Worm (Caenorhabditis elegans) whole organism, L1 larva: Measurements from ENCODE around the gene tir-1.

Experiments
- F16B12.6 ChIP-seq: fragments of 150-350 bp; optimal IDR thresholded peaks from 2 replicates; lab custom pipeline; 2014; ENCODE audit warnings: missing biosample characterization, missing genetic modification characterization
- aha-1 ChIP-seq: fragments of 150-350 bp; optimal IDR thresholded peaks from 2 replicates; lab custom pipeline; 2014; ENCODE audit warnings: missing biosample characterization, missing genetic modification characterization
- alr-1 ChIP-seq: fragments of 200-800 bp; sonication (Bioruptor generic); optimal IDR thresholded peaks from 2 replicates; lab custom pipeline; 2018; ENCODE audit warnings: borderline replicate concordance, mild to moderate bottlenecking, missing genetic modification characterization, missing compliant biosample characterization
- blmp-1 ChIP-seq: fragments of 150-350 bp; optimal IDR thresholded peaks from 2 replicates; lab custom pipeline; 2014; ENCODE audit warnings: missing biosample characterization, missing genetic modification characterization
- ceh-8 ChIP-seq: fragments of 200-800 bp; sonication (Bioruptor generic); optimal IDR thresholded peaks from 2 replicates; lab custom pipeline; 2018; ENCODE audit warnings: mild to moderate bottlenecking, missing genetic modification characterization, moderate library complexity, missing compliant biosample characterization
- ceh-88 ChIP-seq: fragments of 200-800 bp; sonication (Bioruptor generic); IDR thresholded peaks from 2 replicates; pipeline ENCODE4 v1.3.6; 2022; ENCODE audit warnings: missing genetic modification characterization, missing compliant biosample characterization
- dsc-1 ChIP-seq: sonication (generic microtip); optimal IDR thresholded peaks from 2 replicates; lab custom pipeline; 2016; ENCODE audit warnings: mild to moderate bottlenecking, missing genetic modification characterization, missing compliant biosample characterization
- efl-1 ChIP-seq, 4 experiments: fragments of 150-350 bp; optimal IDR thresholded peaks in 3 of 4; peaks in 1 of 4; 1 replicate in 1 of 4; 2 replicates in 3 of 4; lab custom pipeline; 2014; ENCODE audit warnings: missing biosample characterization in 2 of 4, missing genetic modification characterization in 2 of 4, missing genetic modification reagents in 2 of 4
- efl-3 ChIP-seq: fragments of 200-800 bp; sonication (Bioruptor generic); optimal IDR thresholded peaks from 2 replicates; lab custom pipeline; 2018; ENCODE audit warnings: mild to moderate bottlenecking, missing genetic modification characterization, missing compliant biosample characterization
- egl-13 ChIP-seq: sonication (generic microtip); optimal IDR thresholded peaks from 2 replicates; lab custom pipeline; 2016; ENCODE audit warnings: missing genotype, missing genetic modification reagents, missing genetic modification characterization, missing compliant biosample characterization
- egl-27 ChIP-seq, 2 experiments: fragments of 150-350 bp in 1 of 2; sonication (generic microtip); optimal IDR thresholded peaks; 3 replicates each; lab custom pipeline; 2017 to 2018; ENCODE audit warnings: missing biosample characterization in 2 of 2, missing genetic modification characterization in 2 of 2, missing genetic modification reagents in 2 of 2
- fkh-8 ChIP-seq: sonication (generic microtip); optimal IDR thresholded peaks from 2 replicates; lab custom pipeline; 2016; ENCODE audit warnings: mild to moderate bottlenecking, missing genetic modification characterization, missing compliant biosample characterization
- fos-1 ChIP-seq: fragments of 150-350 bp; optimal IDR thresholded peaks from 2 replicates; lab custom pipeline; 2014; ENCODE audit warnings: missing biosample characterization, missing genetic modification characterization
- hlh-17 ChIP-seq: fragments of 200-800 bp; sonication (Bioruptor generic); optimal IDR thresholded peaks from 2 replicates; lab custom pipeline; 2018; ENCODE audit warnings: missing genetic modification characterization, mild to moderate bottlenecking, missing compliant biosample characterization, moderate library complexity, borderline replicate concordance
- hlh-4 ChIP-seq: sonication (generic microtip); optimal IDR thresholded peaks from 2 replicates; lab custom pipeline; 2016; ENCODE audit warnings: mild to moderate bottlenecking, missing genetic modification characterization, missing compliant biosample characterization
- hpl-2 ChIP-seq: fragments of 150-350 bp; optimal IDR thresholded peaks from 2 replicates; lab custom pipeline; 2014; ENCODE audit warnings: missing biosample characterization, missing genetic modification reagents, missing genetic modification characterization
- jun-1 ChIP-seq: fragments of 150-350 bp; optimal IDR thresholded peaks from 2 replicates; lab custom pipeline; 2014; ENCODE audit warnings: missing biosample characterization, missing genetic modification reagents, missing genetic modification characterization
- lin-13 ChIP-seq: fragments of 150-350 bp; optimal IDR thresholded peaks from 2 replicates; lab custom pipeline; 2014; ENCODE audit warnings: missing biosample characterization, missing genetic modification reagents, missing genetic modification characterization
- lin-35 ChIP-seq, 2 experiments: fragments of 150-350 bp; optimal IDR thresholded peaks; 2 replicates each; lab custom pipeline; 2014; ENCODE audit warnings: missing biosample characterization in 2 of 2, missing genetic modification characterization in 2 of 2, missing genetic modification reagents in 2 of 2
- lin-39 ChIP-seq: fragments of 150-350 bp; optimal IDR thresholded peaks from 2 replicates; lab custom pipeline; 2014; ENCODE audit warnings: missing biosample characterization, missing genetic modification reagents, missing genetic modification characterization
- lir-3 ChIP-seq: sonication (generic microtip); optimal IDR thresholded peaks from 2 replicates; lab custom pipeline; 2016; ENCODE audit warnings: mild to moderate bottlenecking, missing genetic modification characterization, moderate library complexity, missing compliant biosample characterization; ENCODE audit not compliant: poor library complexity
- lsy-2 ChIP-seq, 2 experiments: fragments of 150-350 bp; optimal IDR thresholded peaks; 2 replicates each; lab custom pipeline; 2014; ENCODE audit warnings: missing biosample characterization in 2 of 2, missing genetic modification characterization in 2 of 2
- mdl-1 ChIP-seq, 2 experiments: fragments of 150-350 bp; optimal IDR thresholded peaks; 2 replicates each; lab custom pipeline; 2014 to 2017; ENCODE audit warnings: missing biosample characterization in 2 of 2, missing genetic modification characterization in 2 of 2, inconsistent platforms in 1 of 2
- mep-1 ChIP-seq: fragments of 150-350 bp; optimal IDR thresholded peaks from 2 replicates; lab custom pipeline; 2014; ENCODE audit warnings: missing biosample characterization, missing genetic modification characterization
- nhr-12 ChIP-seq: sonication (generic microtip); optimal IDR thresholded peaks from 2 replicates; lab custom pipeline; 2017; ENCODE audit warnings: missing biosample characterization, missing genetic modification characterization
- nhr-19 ChIP-seq: fragments of 200-800 bp; sonication (Bioruptor generic); conservative IDR thresholded peaks from 2 replicates; pipeline ENCODE4 v1.3.6; 2022; ENCODE audit warnings: missing genetic modification characterization, missing compliant biosample characterization
- nhr-47 ChIP-seq: sonication (generic microtip); optimal IDR thresholded peaks from 2 replicates; lab custom pipeline; 2016; ENCODE audit warnings: mild to moderate bottlenecking, missing genetic modification characterization, moderate library complexity, missing compliant biosample characterization
- nhr-71 ChIP-seq: sonication (generic microtip); optimal IDR thresholded peaks from 2 replicates; lab custom pipeline; 2016; ENCODE audit warnings: mild to moderate bottlenecking, missing genetic modification characterization, moderate library complexity, missing compliant biosample characterization
- nhr-76 ChIP-seq: sonication (generic microtip); optimal IDR thresholded peaks from 2 replicates; lab custom pipeline; 2017; ENCODE audit warnings: missing biosample characterization, missing genetic modification characterization
- nhr-90 ChIP-seq: sonication (generic microtip); optimal IDR thresholded peaks from 2 replicates; lab custom pipeline; 2016; ENCODE audit warnings: mild to moderate bottlenecking, missing genetic modification characterization, missing compliant biosample characterization; ENCODE audit not compliant: poor library complexity
- pqm-1 ChIP-seq: sonication (generic microtip); optimal IDR thresholded peaks from 3 replicates; lab custom pipeline; 2017; ENCODE audit warnings: missing biosample characterization, missing genetic modification characterization
- snu-23 ChIP-seq: sonication (generic microtip); optimal IDR thresholded peaks from 2 replicates; lab custom pipeline; 2016; ENCODE audit warnings: missing genetic modification characterization, missing compliant biosample characterization
- sup-37 ChIP-seq: fragments of 200-800 bp; sonication (Bioruptor generic); optimal IDR thresholded peaks from 2 replicates; lab custom pipeline; 2018; ENCODE audit warnings: mild to moderate bottlenecking, missing genetic modification characterization, missing compliant biosample characterization
- tbx-2 ChIP-seq: sonication (generic microtip); optimal IDR thresholded peaks from 2 replicates; lab custom pipeline; 2016; ENCODE audit warnings: missing genetic modification characterization, missing compliant biosample characterization
- unc-30 ChIP-seq: sonication (generic microtip); optimal IDR thresholded peaks from 2 replicates; lab custom pipeline; 2017; ENCODE audit warnings: missing biosample characterization, missing genetic modification characterization
- unc-86 ChIP-seq: sonication (generic microtip); optimal IDR thresholded peaks from 2 replicates; lab custom pipeline; 2016; ENCODE audit warnings: missing genetic modification characterization, missing compliant biosample characterization
- ztf-11 ChIP-seq, 2 experiments: sonication (generic microtip); optimal IDR thresholded peaks; 2 replicates each; lab custom pipeline; 2016 to 2017; ENCODE audit warnings: missing genetic modification characterization in 2 of 2, missing biosample characterization in 1 of 2, missing compliant biosample characterization in 1 of 2
- ztf-4 ChIP-seq: fragments of 150-350 bp; optimal IDR thresholded peaks from 2 replicates; lab custom pipeline; 2014; ENCODE audit warnings: missing biosample characterization, missing genetic modification characterization

Gene tir-1

DNA sequence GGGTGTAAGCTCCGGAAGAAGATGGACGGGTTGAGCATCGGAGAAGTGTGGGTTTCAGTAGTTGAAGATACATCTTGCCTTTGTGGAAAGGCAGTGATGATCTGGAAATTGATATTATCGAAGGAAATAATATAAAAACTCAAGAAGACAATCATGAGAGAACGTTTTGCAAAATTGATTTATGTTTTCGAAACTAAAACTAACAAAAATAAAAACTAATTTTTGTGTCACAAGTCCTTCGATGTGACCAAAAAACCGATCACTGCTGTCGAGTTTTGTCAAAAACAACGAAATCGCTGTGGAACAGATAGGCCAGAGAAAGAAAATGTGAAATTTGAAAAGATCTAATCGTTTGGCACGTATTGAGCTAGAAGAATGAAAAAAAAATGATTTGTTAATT lies 6.1 kb upstream of the tir-1 start, which contains the start of gene mmcm-1:
mmcm-1 (minus strand) TSS at position 101 of the 400 bp plus-strand sequence.
- TF ChIP-seq pqm-1 (tag; lab: Kevin White, UChicago) = no peak
- TF ChIP-seq lir-3 (tag; lab: Kevin White, UChicago) = no peak
- no peak for TF ChIP-seq snu-23 (GFP tag; lab: Kevin White, UChicago)
- TF ChIP-seq tbx-2 (tag; lab: Kevin White, UChicago) = no peak
- TF ChIP-seq mdl-1 (tag; optimal IDR thresholded peaks at IDR 0.05; lab: Kevin White, UChicago) = no peak
- TF ChIP-seq lin-13 (GFP tag; lab: Kevin White, UChicago) = no peak
- no peak for TF ChIP-seq nhr-47 (tag; lab: Kevin White, UChicago)
- no peak for TF ChIP-seq nhr-12 (tag; lab: Kevin White, UChicago)
- TF ChIP-seq egl-27 (tag; optimal IDR thresholded peaks at IDR 0.05; lab: Kevin White, UChicago) = no peak
- TF ChIP-seq fos-1 = no peak
- TF ChIP-seq F16B12.6 (tag; lab: Kevin White, UChicago) = no peak
- no peak for TF ChIP-seq egl-13 (tag; lab: Kevin White, UChicago)
- no peak for TF ChIP-seq mep-1
- TF ChIP-seq, all 84 proteins: peak for 0

ce11 chrIII:3906481-3906880 lies 5.0 kb upstream of the tir-1 start:
- TF ChIP-seq jun-1 (tag; lab: Kevin White, UChicago) (no peak), ztf-11 (tag; optimal IDR thresholded peaks at IDR 0.05; lab: Kevin White, UChicago) (no peak), pqm-1 (tag; lab: Kevin White, UChicago) (no peak), efl-1 (optimal IDR thresholded peaks at IDR 0.05; lab: Kevin White, UChicago) (no peak), efl-1 (GFP tag; optimal IDR thresholded peaks at IDR 0.05 in 1 of 2; lab: Kevin White, UChicago) (no peak), hlh-17 (GFP tag; lab: Kevin White, UChicago) (no peak), unc-30 (no peak), unc-86 (tag; lab: Kevin White, UChicago) (no peak), lin-35 (GFP tag; optimal IDR thresholded peaks at IDR 0.05; lab: Kevin White, UChicago) (no peak), blmp-1 (tag; lab: Kevin White, UChicago) (no peak), nhr-19 (no peak), lsy-2 (tag; optimal IDR thresholded peaks at IDR 0.05; lab: Kevin White, UChicago) (no peak), alr-1 (no peak), efl-3 (no peak), hpl-2 (GFP tag; lab: Kevin White, UChicago) (no peak), sup-37 (GFP tag; lab: Kevin White, UChicago) (no peak)

DNA sequence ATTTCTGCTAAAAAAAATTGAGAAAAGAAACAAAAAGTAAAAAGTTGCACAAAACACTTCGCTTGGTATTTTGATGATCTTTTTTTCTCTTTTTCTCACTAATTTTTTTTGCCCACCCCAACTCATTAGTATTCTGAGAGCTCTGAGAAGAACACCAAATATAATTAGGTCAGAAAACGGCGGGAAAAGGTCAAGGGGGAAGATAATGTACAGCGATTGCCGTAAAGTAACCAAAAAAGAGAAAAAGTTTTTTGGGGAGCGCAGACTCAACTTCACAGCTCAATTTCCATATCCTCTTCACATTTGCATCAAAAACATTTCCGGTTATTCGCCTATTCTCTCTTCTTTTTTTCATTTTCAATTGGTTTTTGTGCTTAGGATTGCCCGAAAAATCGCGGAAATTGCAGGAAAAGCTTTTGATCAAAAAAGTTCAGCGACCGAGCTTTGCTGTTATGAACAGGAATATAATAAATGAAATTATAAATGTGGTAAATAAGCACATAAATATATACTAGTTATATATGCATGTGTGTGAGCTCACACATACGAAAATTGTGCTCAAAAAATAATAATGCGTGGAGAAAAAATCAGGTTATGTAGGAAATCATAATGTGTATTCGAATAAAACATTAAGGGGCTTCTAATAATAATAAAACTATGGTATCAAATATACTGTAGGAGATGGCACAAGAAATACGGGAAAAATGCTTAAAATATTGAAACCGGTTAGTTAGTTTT lies 1.3 kb upstream of the tir-1 start:
- TF ChIP-seq fkh-8 (tag; lab: Kevin White, UChicago) (no peak), efl-1 (optimal IDR thresholded peaks at IDR 0.05; lab: Kevin White, UChicago) (no peak), efl-1 (GFP tag; optimal IDR thresholded peaks at IDR 0.05 in 1 of 2; lab: Kevin White, UChicago) (peak in 1 of 2 experiments; percentile 51), aha-1 (tag; lab: Kevin White, UChicago) (no peak), nhr-71 (tag; lab: Kevin White, UChicago) (peak; percentile 3), dsc-1 (tag; lab: Kevin White, UChicago) (no peak), ceh-8 (GFP tag; lab: Kevin White, UChicago) (no peak), nhr-90 (tag; lab: Kevin White, UChicago) (no peak), ztf-4 (tag; lab: Kevin White, UChicago) (peak; percentile 56), pqm-1 (tag; lab: Kevin White, UChicago) (no peak), hlh-4 (no peak), nhr-76 (tag; lab: Kevin White, UChicago) (no peak), ceh-88 (GFP tag; lab: Robert Waterston, UW) (no peak), blmp-1 (tag; lab: Kevin White, UChicago) (no peak), lsy-2 (tag; optimal IDR thresholded peaks at IDR 0.05; lab: Kevin White, UChicago) (no peak), jun-1 (tag; lab: Kevin White, UChicago) (no peak), lin-39 (tag; lab: Kevin White, UChicago) (no peak)
- TF ChIP-seq, all 84 proteins: peak for 3
